Fruit fly (Drosophila melanogaster) whole organism, embryonic: ENCODE measurements around the gene CG5910.

ENCODE experiments used
- Atf3 ChIP-seq: fragments of 200-800 bp; sonication (Bioruptor generic); optimal IDR thresholded peaks from 3 replicates; lab custom pipeline; 2016; ENCODE audit warnings: missing biosample characterization, missing genetic modification characterization
- CG10321 ChIP-seq: fragments of 200-800 bp; sonication (Bioruptor generic); IDR thresholded peaks from 2 replicates; pipeline ENCODE4 v1.3.6; 2022; ENCODE audit warnings: missing biosample characterization, missing genetic modification characterization
- CG10565 ChIP-seq: fragments of 200-800 bp; sonication (Bioruptor generic); optimal IDR thresholded peaks from 3 replicates; lab custom pipeline; 2016; ENCODE audit warnings: missing biosample characterization, mild to moderate bottlenecking, missing genetic modification characterization
- CG10979 ChIP-seq: fragments of 200-800 bp; sonication (Bioruptor generic); optimal IDR thresholded peaks from 2 replicates; lab custom pipeline; 2018; ENCODE audit warnings: missing biosample characterization, mild to moderate bottlenecking, missing genetic modification characterization, moderate library complexity
- CG11093 ChIP-seq: fragments of 200-800 bp; sonication (Bioruptor generic); IDR thresholded peaks from 3 replicates; pipeline ENCODE4 v1.3.6; 2022; ENCODE audit warnings: missing biosample characterization, missing genetic modification characterization
- CG12236 ChIP-seq: fragments of 200-800 bp; sonication (Bioruptor generic); optimal IDR thresholded peaks from 2 replicates; lab custom pipeline; 2016; ENCODE audit warnings: missing biosample characterization, missing genetic modification characterization
- CG12659 ChIP-seq: fragments of 200-800 bp; sonication (Bioruptor generic); optimal IDR thresholded peaks from 3 replicates; lab custom pipeline; 2017; ENCODE audit warnings: mild to moderate bottlenecking, missing biosample characterization, missing genetic modification reagents, missing genetic modification characterization
- CG12744 ChIP-seq: fragments of 200-800 bp; sonication (Bioruptor generic); optimal IDR thresholded peaks from 2 replicates; lab custom pipeline; 2016; ENCODE audit warnings: missing biosample characterization, missing genetic modification characterization
- CG13287 ChIP-seq: fragments of 200-800 bp; sonication (Bioruptor generic); IDR thresholded peaks from 2 replicates; pipeline ENCODE4 v1.3.6; 2022; ENCODE audit warnings: missing biosample characterization, missing genetic modification characterization; ENCODE audit not compliant: partially characterized antibody
- CG15514 ChIP-seq: fragments of 200-800 bp; sonication (Bioruptor generic); optimal IDR thresholded peaks from 3 replicates; lab custom pipeline; 2017; ENCODE audit warnings: missing biosample characterization, missing genetic modification characterization, mild to moderate bottlenecking, moderate library complexity, missing genetic modification reagents
- CG18011 ChIP-seq: fragments of 200-800 bp; sonication (Bioruptor generic); optimal IDR thresholded peaks from 2 replicates; lab custom pipeline; 2017; ENCODE audit warnings: missing biosample characterization, missing genetic modification characterization, mild to moderate bottlenecking, moderate library complexity, missing genotype
- CG2712 ChIP-seq: fragments of 200-800 bp; optimal IDR thresholded peaks from 3 replicates; lab custom pipeline; 2019; ENCODE audit warnings: missing biosample characterization, mild to moderate bottlenecking, missing genetic modification characterization, moderate library complexity
- CG4328 ChIP-seq: fragments of 200-800 bp; sonication (Bioruptor generic); optimal IDR thresholded peaks from 3 replicates; lab custom pipeline; 2017; ENCODE audit warnings: missing biosample characterization, missing genetic modification reagents, missing genetic modification characterization
- CG5180 ChIP-seq: fragments of 200-800 bp; sonication (Bioruptor generic); optimal IDR thresholded peaks from 3 replicates; lab custom pipeline; 2017; ENCODE audit warnings: missing biosample characterization, missing genetic modification characterization, mild to moderate bottlenecking, moderate library complexity, missing genetic modification reagents
- CG6654 ChIP-seq: fragments of 200-800 bp; sonication (Bioruptor generic); optimal IDR thresholded peaks from 2 replicates; lab custom pipeline; 2017; ENCODE audit warnings: missing biosample characterization, mild to moderate bottlenecking, missing genetic modification characterization
- CG7745 ChIP-seq: fragments of 200-800 bp; sonication (Bioruptor generic); optimal IDR thresholded peaks from 2 replicates; lab custom pipeline; 2018; ENCODE audit warnings: missing biosample characterization, mild to moderate bottlenecking, missing genetic modification characterization, moderate library complexity
- CG8281 ChIP-seq: fragments of 200-800 bp; sonication (Bioruptor generic); optimal IDR thresholded peaks from 2 replicates; lab custom pipeline; 2018; ENCODE audit warnings: missing biosample characterization, mild to moderate bottlenecking, missing genetic modification characterization, moderate library complexity
- CG8944 ChIP-seq: fragments of 200-800 bp; sonication (Bioruptor generic); optimal IDR thresholded peaks from 3 replicates; lab custom pipeline; 2016; ENCODE audit warnings: missing biosample characterization, missing genetic modification characterization
- CG9727 ChIP-seq: fragments of 200-800 bp; sonication (Bioruptor generic); optimal IDR thresholded peaks from 3 replicates; lab custom pipeline; 2017; ENCODE audit warnings: missing biosample characterization, mild to moderate bottlenecking, missing genetic modification characterization
- Dfd ChIP-seq, 2 experiments: fragments of >200 bp; optimal IDR thresholded peaks; 2 replicates each; lab custom pipeline; 2017; ENCODE audit warnings: missing biosample characterization in 2 of 2, missing genetic modification characterization in 2 of 2
- Dll ChIP-seq: fragments of 200-800 bp; sonication (Bioruptor generic); IDR thresholded peaks from 4 replicates; pipeline ENCODE4 v1.3.6; 2022; ENCODE audit warnings: missing biosample characterization, missing genetic modification characterization; ENCODE audit not compliant: partially characterized antibody
- Eip74EF ChIP-seq, 2 experiments: fragments of 200-800 bp in 1 of 2; fragments of >200 bp in 1 of 2; sonication (Bioruptor generic) in 1 of 2; optimal IDR thresholded peaks; 2 replicates each; lab custom pipeline; 2017 to 2019; ENCODE audit warnings: missing biosample characterization in 2 of 2, missing genetic modification characterization in 2 of 2, mild to moderate bottlenecking in 1 of 2, moderate library complexity in 1 of 2
- Hr3 ChIP-seq: fragments of 200-800 bp; sonication (Bioruptor generic); optimal IDR thresholded peaks from 3 replicates; lab custom pipeline; 2016; ENCODE audit warnings: missing biosample characterization, missing genetic modification characterization
- Lpt ChIP-seq: fragments of >200 bp; optimal IDR thresholded peaks from 2 replicates; lab custom pipeline; 2018; ENCODE audit warnings: missing biosample characterization, missing genetic modification characterization
- Max ChIP-seq: fragments of 200-800 bp; sonication (Bioruptor generic); optimal IDR thresholded peaks from 2 replicates; lab custom pipeline; 2016; ENCODE audit warnings: missing biosample characterization, mild to moderate bottlenecking, missing genetic modification characterization
- Mrtf ChIP-seq: fragments of 200-800 bp; sonication (Bioruptor generic); IDR thresholded peaks from 3 replicates; pipeline ENCODE4 v1.3.6; 2022; ENCODE audit warnings: missing biosample characterization, missing genetic modification characterization
- PHDP ChIP-seq: fragments of 200-800 bp; sonication (Bioruptor generic); optimal IDR thresholded peaks from 3 replicates; lab custom pipeline; 2018; ENCODE audit warnings: missing biosample characterization, mild to moderate bottlenecking, missing genetic modification characterization, moderate library complexity
- Side ChIP-seq: fragments of 200-800 bp; sonication (Bioruptor generic); optimal IDR thresholded peaks from 2 replicates; lab custom pipeline; 2016; ENCODE audit warnings: missing biosample characterization, missing genetic modification characterization
- Stat92E ChIP-seq, 3 experiments: fragments of >200 bp in 2 of 3; fragments of 200-800 bp in 1 of 3; sonication (Bioruptor generic) in 1 of 3; optimal IDR thresholded peaks; 2 replicates each; lab custom pipeline; 2017 to 2019; ENCODE audit warnings: missing biosample characterization in 3 of 3, missing genetic modification characterization in 3 of 3, mild to moderate bottlenecking in 1 of 3, moderate library complexity in 1 of 3
- Vsx1 ChIP-seq: fragments of 200-800 bp; sonication (Bioruptor generic); optimal IDR thresholded peaks from 2 replicates; lab custom pipeline; 2017; ENCODE audit warnings: missing biosample characterization, mild to moderate bottlenecking, missing genetic modification characterization, missing genetic modification reagents
- ac ChIP-seq: fragments of 200-800 bp; sonication (Bioruptor generic); optimal IDR thresholded peaks from 3 replicates; lab custom pipeline; 2017; ENCODE audit warnings: missing biosample characterization, mild to moderate bottlenecking, missing genetic modification characterization
- cad ChIP-seq: fragments of >200 bp; optimal IDR thresholded peaks from 2 replicates; lab custom pipeline; 2017; ENCODE audit warnings: missing biosample characterization, missing genetic modification characterization
- crol ChIP-seq: fragments of 200-800 bp; sonication (Bioruptor generic); IDR thresholded peaks from 2 replicates; pipeline ENCODE4 v1.3.6; 2022; ENCODE audit warnings: missing biosample characterization, missing genetic modification characterization
- cwo ChIP-seq: fragments of 200-800 bp; sonication (Bioruptor generic); optimal IDR thresholded peaks from 3 replicates; lab custom pipeline; 2017; ENCODE audit warnings: missing biosample characterization, missing genetic modification characterization, mild to moderate bottlenecking, moderate library complexity, missing genetic modification reagents
- da ChIP-seq: fragments of 200-800 bp; sonication (Bioruptor generic); optimal IDR thresholded peaks from 2 replicates; lab custom pipeline; 2016; ENCODE audit warnings: missing biosample characterization, missing genetic modification characterization
- dmrt11E ChIP-seq: fragments of 200-800 bp; sonication (Bioruptor generic); optimal IDR thresholded peaks from 3 replicates; lab custom pipeline; 2018; ENCODE audit warnings: missing biosample characterization, mild to moderate bottlenecking, missing genetic modification characterization, moderate library complexity
- gem ChIP-seq: fragments of 200-800 bp; sonication (Bioruptor generic); optimal IDR thresholded peaks from 2 replicates; lab custom pipeline; 2019; ENCODE audit warnings: missing biosample characterization, mild to moderate bottlenecking, missing genetic modification characterization, moderate library complexity
- her ChIP-seq: fragments of 200-800 bp; sonication (Bioruptor generic); optimal IDR thresholded peaks from 2 replicates; lab custom pipeline; 2016; ENCODE audit warnings: missing biosample characterization, missing genetic modification characterization
- mld ChIP-seq: fragments of 200-800 bp; sonication (Bioruptor generic); IDR thresholded peaks from 3 replicates; pipeline ENCODE4 v1.3.6; 2022; ENCODE audit warnings: missing biosample characterization, missing genetic modification characterization; ENCODE audit not compliant: partially characterized antibody
- oc ChIP-seq: fragments of 200-800 bp; sonication (Bioruptor generic); optimal IDR thresholded peaks from 2 replicates; lab custom pipeline; 2018; ENCODE audit warnings: missing biosample characterization, mild to moderate bottlenecking, missing genetic modification characterization, moderate library complexity
- onecut ChIP-seq: fragments of 200-800 bp; sonication (Bioruptor generic); IDR thresholded peaks from 2 replicates; pipeline ENCODE4 v1.3.6; 2022; ENCODE audit warnings: missing biosample characterization, missing genetic modification characterization
- org-1 ChIP-seq: fragments of 200-800 bp; sonication (Bioruptor generic); optimal IDR thresholded peaks from 2 replicates; lab custom pipeline; 2017; ENCODE audit warnings: missing biosample characterization, missing genetic modification characterization
- phol ChIP-seq: fragments of 200-800 bp; sonication (Bioruptor generic); optimal IDR thresholded peaks from 3 replicates; lab custom pipeline; 2018; ENCODE audit warnings: missing biosample characterization, mild to moderate bottlenecking, missing genetic modification characterization, moderate library complexity
- sima ChIP-seq: fragments of 200-800 bp; sonication (Bioruptor generic); optimal IDR thresholded peaks from 2 replicates; lab custom pipeline; 2016; ENCODE audit warnings: missing biosample characterization, missing genetic modification characterization
- unc-4 ChIP-seq: fragments of 200-800 bp; sonication (Bioruptor generic); IDR thresholded peaks from 2 replicates; pipeline ENCODE4 v1.3.6; 2022; ENCODE audit warnings: missing biosample characterization, missing genetic modification characterization; ENCODE audit not compliant: partially characterized antibody
- zf30C ChIP-seq: fragments of 200-800 bp; sonication (Bioruptor generic); optimal IDR thresholded peaks from 3 replicates; lab custom pipeline; 2018; ENCODE audit warnings: missing biosample characterization, mild to moderate bottlenecking, missing genetic modification characterization

The CG5910 gene

dm6 chr3L:20398243-20399222 is 43.7 kb upstream of the CG5910 start (continued):
- TF ChIP-seq zf30C (GFP tag; lab: Kevin White, UChicago) (peak; percentile 81), dmrt11E (peak; percentile 70), CG4328 (GFP tag; lab: Kevin White, UChicago) (peak; percentile 67), oc (tag; lab: Kevin White, UChicago) (peak; percentile 60), CG10979 (peak; percentile 87), Atf3 (peak; percentile 41), her (GFP tag; lab: Kevin White, UChicago) (peak; percentile 48), CG2712 (tag; lab: Kevin White, UChicago) (peak; percentile 90), org-1 (peak; percentile 81), Mrtf (GFP tag; lab: Robert Waterston, UW) (peak; percentile 63; the same call in 1 of the 3 replicates), CG12659 (GFP tag; lab: Kevin White, UChicago) (peak; percentile 90), CG5180 (peak; percentile 74), sima (GFP tag; lab: Kevin White, UChicago) (no peak), phol (peak; percentile 91), CG8944 (peak; percentile 50), Lpt (GFP tag; lab: Kevin White, UChicago) (no peak), CG12236 (GFP tag; lab: Kevin White, UChicago) (peak; percentile 45), cwo (GFP tag; lab: Kevin White, UChicago) (peak; percentile 81), onecut (peak; percentile 68), CG6654 (GFP tag; lab: Kevin White, UChicago) (peak; percentile 47), gem (tag; lab: Kevin White, UChicago) (peak; percentile 94), CG7745 (tag; lab: Kevin White, UChicago) (no peak), CG15514 (GFP tag; lab: Kevin White, UChicago) (peak; percentile 55), mld (no peak), Dfd (GFP tag; optimal IDR thresholded peaks at IDR 0.05; lab: Kevin White, UChicago) (no peak), CG8281 (tag; lab: Kevin White, UChicago) (peak; percentile 70), Side (peak; percentile 55), Eip74EF (GFP tag; optimal IDR thresholded peaks at IDR 0.05; lab: Kevin White, UChicago) (peak in 1 of 2 experiments; percentile 88), Dll (no peak), cad (GFP tag; lab: Kevin White, UChicago) (no peak), crol (GFP tag; lab: Robert Waterston, UW) (no peak), unc-4 (peak; percentile 1; the same call in 1 of the 2 replicates), da (peak; percentile 27), CG10565 (GFP tag; lab: Kevin White, UChicago) (peak; percentile 29), CG18011 (GFP tag; lab: Kevin White, UChicago) (peak; percentile 68), Vsx1 (peak; percentile 88), CG10321 (GFP tag; lab: Robert Waterston, UW) (peak; percentile 40; the same call in 1 of the 2 replicates), Stat92E (GFP tag; optimal IDR thresholded peaks at IDR 0.05; lab: Kevin White, UChicago) (peak in 1 of 3 experiments; percentile 46), CG11093 (peak; percentile 71; the same call in 2 of the 3 replicates), CG9727 (GFP tag; lab: Kevin White, UChicago) (peak; percentile 78), CG13287 (GFP tag; lab: Robert Waterston, UW) (peak; percentile 18; the same call in 1 of the 2 replicates), CG12744 (GFP tag; lab: Kevin White, UChicago) (peak; percentile 74), Max (GFP tag; lab: Kevin White, UChicago) (peak; percentile 83), ac (GFP tag; lab: Kevin White, UChicago) (peak; percentile 35), Hr3 (GFP tag; lab: Kevin White, UChicago) (peak; percentile 82), PHDP (peak; percentile 90)
